Worm (Caenorhabditis elegans): ENCODE measurements around the gene rdy-2.

Gene rdy-2

ce11 chrV:13589494-13590176 lies 11.1 kb downstream of the rdy-2 start, which contains the start of the genes F53F4.2 and F53F4.18:
Gene F53F4.2, minus strand, starts transcription at chrV:13589594.
Gene F53F4.18, plus strand, starts transcription at chrV:13590126.
- TF ChIP-seq sea-2 (GFP tag; optimal IDR thresholded peaks at IDR 0.05) = no peak
- no peak for TF ChIP-seq jun-1 (tag; optimal IDR thresholded peaks at IDR 0.05)
- no peak for TF ChIP-seq pha-4 (tag; optimal IDR thresholded peaks at IDR 0.05)
- TF ChIP-seq zag-1 (tag; optimal IDR thresholded peaks at IDR 0.05) = no peak
- no peak for TF ChIP-seq fos-1 (tag; optimal IDR thresholded peaks at IDR 0.05)
- no peak for TF ChIP-seq nhr-67 (tag; optimal IDR thresholded peaks at IDR 0.05)
- no peak for TF ChIP-seq elt-2 (tag; optimal IDR thresholded peaks at IDR 0.05)
- TF ChIP-seq ztf-11 (tag; optimal IDR thresholded peaks at IDR 0.05) = no peak
- TF ChIP-seq skn-1 (tag; optimal IDR thresholded peaks at IDR 0.05) = no peak
- no peak for TF ChIP-seq nhr-237 (tag; optimal IDR thresholded peaks at IDR 0.05)
- TF ChIP-seq egl-5 (tag; optimal IDR thresholded peaks at IDR 0.05) = no peak
- TF ChIP-seq ceh-16 (tag; optimal IDR thresholded peaks at IDR 0.05) = no peak
- no peak for TF ChIP-seq lsy-12 (tag; optimal IDR thresholded peaks at IDR 0.05)
- no peak for TF ChIP-seq nhr-12 (tag; optimal IDR thresholded peaks at IDR 0.05)

- no peak for TF ChIP-seq aly-2 (tag; optimal IDR thresholded peaks at IDR 0.05)
- no peak for TF ChIP-seq jun-1 (tag; optimal IDR thresholded peaks at IDR 0.05)
- TF ChIP-seq ZK546.5 (tag; optimal IDR thresholded peaks at IDR 0.05) = no peak
- TF ChIP-seq tbx-2 (tag; optimal IDR thresholded peaks at IDR 0.05) = no peak
- TF ChIP-seq unc-39 (tag; optimal IDR thresholded peaks at IDR 0.05) = no peak
- no peak for TF ChIP-seq ceh-82 (tag; optimal IDR thresholded peaks at IDR 0.05)
- no peak for TF ChIP-seq unc-62 (GFP tag; optimal IDR thresholded peaks at IDR 0.05)
- no peak for TF ChIP-seq nhr-12 (tag; optimal IDR thresholded peaks at IDR 0.05)
- no peak for TF ChIP-seq mdl-1 (tag; optimal IDR thresholded peaks at IDR 0.05)
- TF ChIP-seq hmg-11 (tag; optimal IDR thresholded peaks at IDR 0.05) = no peak
- TF ChIP-seq nhr-67 (tag; optimal IDR thresholded peaks at IDR 0.05) = no peak
- no peak for TF ChIP-seq mml-1 (tag; optimal IDR thresholded peaks at IDR 0.05)
- no peak for TF ChIP-seq nhr-77 (tag; optimal IDR thresholded peaks at IDR 0.05)
- TF ChIP-seq ceh-28 (tag; optimal IDR thresholded peaks at IDR 0.05) = no peak
- TF ChIP-seq ztf-4 (tag; optimal IDR thresholded peaks at IDR 0.05) = no peak
Observed at ce11 chrV:13587902-13588301, 12.9 kb downstream of the rdy-2 start, which contains the start of gene F53F4.17. Gene F53F4.17, plus strand, starts transcription at chrV:13588202.

ce11 chrV:13584484-13584883 lies 16.3 kb downstream of the rdy-2 start, which contains the start of gene F53F4.1:
Gene F53F4.1, plus strand, starts transcription at chrV:13584784.
- no peak for TF ChIP-seq lin-15B (tag; optimal IDR thresholded peaks at IDR 0.05)
- no peak for TF ChIP-seq unc-39 (tag; optimal IDR thresholded peaks at IDR 0.05)
- TF ChIP-seq egl-27 (tag; optimal IDR thresholded peaks at IDR 0.05) = no peak
- no peak for TF ChIP-seq snpc-4 (tag; optimal IDR thresholded peaks at IDR 0.05)
- no peak for TF ChIP-seq nhr-23 (tag; optimal IDR thresholded peaks at IDR 0.05)
- TF ChIP-seq sea-2 (GFP tag; optimal IDR thresholded peaks at IDR 0.05) = no peak
- TF ChIP-seq nhr-28 (tag; optimal IDR thresholded peaks at IDR 0.05) = no peak
- no peak for TF ChIP-seq zag-1 (tag; optimal IDR thresholded peaks at IDR 0.05)
- no peak for TF ChIP-seq nhr-237 (tag; optimal IDR thresholded peaks at IDR 0.05)
- TF ChIP-seq ztf-11 (tag; optimal IDR thresholded peaks at IDR 0.05) = no peak
- no peak for TF ChIP-seq ceh-82 (tag; optimal IDR thresholded peaks at IDR 0.05)
- TF ChIP-seq pqm-1 (tag; optimal IDR thresholded peaks at IDR 0.05) = no peak
- no peak for TF ChIP-seq nhr-43 (tag; optimal IDR thresholded peaks at IDR 0.05; ENCODE audit: poor library complexity, severe bottlenecking)
- no peak for TF ChIP-seq nhr-12 (tag; optimal IDR thresholded peaks at IDR 0.05)
- TF ChIP-seq nfya-1 (tag; optimal IDR thresholded peaks at IDR 0.05; ENCODE audit: insufficient read depth) = no peak
- TF ChIP-seq elt-2 (tag; optimal IDR thresholded peaks at IDR 0.05) = no peak

- peak; percentile 72 for TF ChIP-seq pqm-1 (tag; optimal IDR thresholded peaks at IDR 0.05)
- TF ChIP-seq nhr-12 (tag; optimal IDR thresholded peaks at IDR 0.05) = no peak
- TF ChIP-seq mml-1 (tag; optimal IDR thresholded peaks at IDR 0.05) = no peak
- TF ChIP-seq elt-2 (tag; optimal IDR thresholded peaks at IDR 0.05) = peak; percentile 56
- peak; percentile 67 for TF ChIP-seq pha-4 (tag; optimal IDR thresholded peaks at IDR 0.05)
- TF ChIP-seq lin-15B (tag; optimal IDR thresholded peaks at IDR 0.05) = no peak
Observed at ce11 chrV:13580696-13581095, 20.1 kb downstream of the rdy-2 start, which contains the start of gene C50B8.5. Gene C50B8.5, plus strand, starts transcription at chrV:13580968.

Data from whole organism, L3 larva.